Worm (Caenorhabditis elegans): ENCODE data around the gene sek-5.

DNA sequence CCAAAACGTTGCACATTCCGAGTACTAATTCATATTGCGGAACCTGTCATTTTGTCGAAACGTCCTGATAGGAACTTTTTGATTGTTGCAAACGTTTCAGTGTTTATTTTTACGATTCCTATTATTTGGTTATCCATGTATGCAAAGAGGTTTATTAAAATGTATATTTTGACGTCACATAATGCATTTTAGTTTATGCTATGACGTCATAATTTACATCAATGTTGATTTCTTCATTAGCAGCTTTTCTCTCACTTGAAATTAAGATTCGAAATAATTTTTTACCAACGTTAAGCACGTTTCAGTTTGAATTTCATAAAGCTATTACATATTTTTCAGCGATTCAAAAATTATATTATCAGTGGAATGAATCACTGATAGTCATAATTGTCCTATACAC lies 10.8 kb upstream of the sek-5 start:
- TF ChIP-seq Y75B8A.6 (GFP tag; IDR thresholded peaks at IDR 0.05) = no peak
- no peak for TF ChIP-seq dve-1 (tag; optimal IDR thresholded peaks at IDR 0.05; ENCODE audit: insufficient read depth)
- no peak for TF ChIP-seq mep-1 (tag; optimal IDR thresholded peaks at IDR 0.05)

Data from whole organism, L4 larva.